Worm (Caenorhabditis elegans): ENCODE measurements around the gene F20H11.4.

DNA sequence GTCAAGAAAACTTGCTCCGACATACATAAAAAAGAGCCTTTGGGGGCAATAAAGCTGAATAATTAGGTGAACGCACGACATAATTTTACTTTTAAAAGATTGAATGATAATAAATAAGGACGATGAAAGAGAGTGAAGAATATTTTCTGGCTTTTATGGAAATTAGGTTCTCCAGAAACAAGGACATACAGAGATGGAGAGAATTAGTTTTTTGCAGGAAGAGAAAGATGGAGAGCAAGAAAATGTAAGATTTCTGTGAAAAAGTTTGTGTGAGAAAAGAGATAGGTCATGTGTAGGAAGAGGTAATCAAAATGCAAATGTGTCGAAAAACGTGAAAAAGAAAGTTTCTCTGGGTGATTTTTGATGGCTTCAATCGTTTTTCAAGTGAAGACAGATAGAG lies 43.6 kb downstream of the F20H11.4 start, which contains the start of gene pdfr-1:
- TF ChIP-seq F55B11.4 (tag; optimal IDR thresholded peaks at IDR 0.05; ENCODE audit: borderline replicate concordance, insufficient read depth) (no peak), fkh-3 (tag; optimal IDR thresholded peaks at IDR 0.05) (no peak), sea-2 (GFP tag; IDR thresholded peaks at IDR 0.05) (no peak), ceh-79 (tag; optimal IDR thresholded peaks at IDR 0.05) (no peak), gei-17 (GFP tag; optimal IDR thresholded peaks at IDR 0.05) (no peak), Y53F4B.3 (GFP tag; IDR thresholded peaks at IDR 0.05) (no peak), B0336.3 (GFP tag; IDR thresholded peaks at IDR 0.05) (no peak), unc-62 (GFP tag; optimal IDR thresholded peaks at IDR 0.05) (no peak), nhr-120 (GFP tag; IDR thresholded peaks at IDR 0.05) (no peak), him-1 (tag; optimal IDR thresholded peaks at IDR 0.05) (no peak), nfya-1 (tag; optimal IDR thresholded peaks at IDR 0.05; ENCODE audit: borderline replicate concordance, insufficient read depth) (no peak), dpl-1 (GFP tag; optimal IDR thresholded peaks at IDR 0.05) (no peak)
